Fruit fly (Drosophila melanogaster): ENCODE data around the gene CG15641.

Gene CG15641

dm6 chrX:15449490-15450326, 18.0 kb upstream of the CG15641 start, which contains the start of the genes Scamp and Ahcy:
TSS of gene Scamp (minus strand) at chrX:15449883.
TSS of gene Ahcy (plus strand) at chrX:15450261.
- TF ChIP-seq Dfd (GFP tag; optimal IDR thresholded peaks at IDR 0.05) (no peak), foxo (GFP tag; optimal IDR thresholded peaks at IDR 0.05) (peak in 1 of 2 experiments; percentile 35), psq (GFP tag; optimal IDR thresholded peaks at IDR 0.05) (peak; percentile 18), h (GFP tag; optimal IDR thresholded peaks at IDR 0.05) (peak; percentile 23), ey (GFP tag; optimal IDR thresholded peaks at IDR 0.05) (peak; percentile 29), GATAd (GFP tag; optimal IDR thresholded peaks at IDR 0.05) (no peak), CG32264 (GFP tag; optimal IDR thresholded peaks at IDR 0.05) (no peak), sage (GFP tag; optimal IDR thresholded peaks at IDR 0.05) (no peak), HLH106 (tag; optimal IDR thresholded peaks at IDR 0.05) (no peak), OdsH (GFP tag; optimal IDR thresholded peaks at IDR 0.05) (no peak), Sp1 (GFP tag; optimal IDR thresholded peaks at IDR 0.05) (peak; percentile 8), Dif (GFP tag; optimal IDR thresholded peaks at IDR 0.05; ENCODE audit: partially characterized antibody) (no peak), dsf (GFP tag; optimal IDR thresholded peaks at IDR 0.05; ENCODE audit: borderline replicate concordance) (no peak), tai (GFP tag; optimal IDR thresholded peaks at IDR 0.05) (no peak), dmrt93B (GFP tag; optimal IDR thresholded peaks at IDR 0.05) (no peak), lola (GFP tag; optimal IDR thresholded peaks at IDR 0.05) (no peak), woc (GFP tag; optimal IDR thresholded peaks at IDR 0.05) (peak; percentile 58), Hnf4 (GFP tag; optimal IDR thresholded peaks at IDR 0.05) (no peak), CG9705 (GFP tag; optimal IDR thresholded peaks at IDR 0.05) (no peak), usp (GFP tag; optimal IDR thresholded peaks at IDR 0.05) (no peak), Rel (GFP tag; optimal IDR thresholded peaks at IDR 0.05) (no peak), Rel (tag; optimal IDR thresholded peaks at IDR 0.05) (peak; percentile 95), br (GFP tag; optimal IDR thresholded peaks at IDR 0.05) (peak; percentile 8), CrebA (GFP tag; optimal IDR thresholded peaks at IDR 0.05; ENCODE audit: borderline replicate concordance) (no peak), N (GFP tag; optimal IDR thresholded peaks at IDR 0.05) (no peak), Jra (GFP tag; optimal IDR thresholded peaks at IDR 0.05) (no peak), dl (GFP tag; optimal IDR thresholded peaks at IDR 0.05; ENCODE audit: insufficient read depth in 1 of 2, partially characterized antibody in 2 of 2) (no peak), rgr (GFP tag; optimal IDR thresholded peaks at IDR 0.05) (peak; percentile 17), brk (GFP tag; optimal IDR thresholded peaks at IDR 0.05) (no peak), sv (GFP tag; optimal IDR thresholded peaks at IDR 0.05) (peak; percentile 1), Vsx2 (GFP tag; optimal IDR thresholded peaks at IDR 0.05; ENCODE audit: partially characterized antibody) (no peak), Hr78 (GFP tag; optimal IDR thresholded peaks at IDR 0.05) (no peak), pan (optimal IDR thresholded peaks at IDR 0.05) (no peak), Myc (optimal IDR thresholded peaks at IDR 0.05) (no peak), Hr83 (GFP tag; optimal IDR thresholded peaks at IDR 0.05; ENCODE audit: poor library complexity, severe bottlenecking) (peak; percentile 19), Abd-B (GFP tag; optimal IDR thresholded peaks at IDR 0.05) (no peak), fru (GFP tag; optimal IDR thresholded peaks at IDR 0.05) (peak; percentile 29), Mio (GFP tag; optimal IDR thresholded peaks at IDR 0.05) (no peak), jim (GFP tag; optimal IDR thresholded peaks at IDR 0.05) (no peak)

DNA sequence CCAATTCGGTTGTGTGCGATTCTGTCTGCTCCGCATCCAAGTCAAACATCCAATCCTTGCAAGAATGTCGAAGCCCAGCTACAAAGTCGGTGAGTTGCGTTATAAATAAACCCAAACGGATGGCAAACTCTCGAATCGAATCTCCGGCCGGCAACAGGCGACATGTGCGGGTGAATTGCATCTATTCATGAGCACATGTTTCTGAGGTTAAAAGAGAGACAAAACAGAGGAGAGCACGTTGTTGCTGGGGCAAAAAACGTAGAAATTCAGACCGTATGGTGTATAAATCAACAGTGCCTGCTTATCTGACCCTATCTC, 17.4 kb upstream of the CG15641 start:
- TF ChIP-seq Hr78 (GFP tag; optimal IDR thresholded peaks at IDR 0.05) (no peak), Dif (GFP tag; optimal IDR thresholded peaks at IDR 0.05; ENCODE audit: partially characterized antibody) (no peak), GATAd (GFP tag; optimal IDR thresholded peaks at IDR 0.05) (no peak), sage (GFP tag; optimal IDR thresholded peaks at IDR 0.05) (no peak), ey (GFP tag; optimal IDR thresholded peaks at IDR 0.05) (no peak), pan (optimal IDR thresholded peaks at IDR 0.05) (no peak), h (GFP tag; optimal IDR thresholded peaks at IDR 0.05) (no peak), Sp1 (GFP tag; optimal IDR thresholded peaks at IDR 0.05) (no peak), N (GFP tag; optimal IDR thresholded peaks at IDR 0.05) (no peak), dl (GFP tag; optimal IDR thresholded peaks at IDR 0.05; ENCODE audit: insufficient read depth in 1 of 2, partially characterized antibody in 2 of 2) (no peak), brk (GFP tag; optimal IDR thresholded peaks at IDR 0.05) (no peak), foxo (GFP tag; optimal IDR thresholded peaks at IDR 0.05) (no peak), Dfd (GFP tag; optimal IDR thresholded peaks at IDR 0.05) (no peak), rgr (GFP tag; optimal IDR thresholded peaks at IDR 0.05) (no peak)
